Fruit fly (Drosophila melanogaster) whole organism, embryonic: ENCODE data around the gene mRpS31.

ENCODE experiments used
- Ada2b ChIP-seq: fragments of 200-800 bp; sonication (Bioruptor generic); IDR thresholded peaks from 2 replicates; pipeline ENCODE4 v1.3.6; 2022; ENCODE audit warnings: missing biosample characterization, missing genetic modification characterization
- Asciz ChIP-seq: fragments of 200-800 bp; sonication (Bioruptor generic); optimal IDR thresholded peaks from 2 replicates; lab custom pipeline; 2017; ENCODE audit warnings: missing biosample characterization, mild to moderate bottlenecking, missing genetic modification characterization, missing genetic modification reagents
- B-H1 ChIP-seq: fragments of 200-800 bp; sonication (Bioruptor generic); IDR thresholded peaks from 3 replicates; pipeline ENCODE4 v1.3.6; 2022; ENCODE audit warnings: missing biosample characterization, missing genetic modification characterization
- CG10209 ChIP-seq: fragments of 200-800 bp; sonication (Bioruptor generic); optimal IDR thresholded peaks from 3 replicates; lab custom pipeline; 2017; ENCODE audit warnings: missing biosample characterization, mild to moderate bottlenecking, missing genetic modification characterization, missing genetic modification reagents
- CG10267 ChIP-seq: fragments of 200-800 bp; sonication (Bioruptor generic); optimal IDR thresholded peaks from 2 replicates; lab custom pipeline; 2018; ENCODE audit warnings: missing biosample characterization, mild to moderate bottlenecking, missing genetic modification characterization, moderate library complexity
- CG10366 ChIP-seq: fragments of 200-800 bp; sonication (Bioruptor generic); IDR thresholded peaks from 2 replicates; pipeline ENCODE4 v1.3.6; 2022; ENCODE audit warnings: missing biosample characterization, missing genetic modification characterization
- CG10959 ChIP-seq: fragments of 200-800 bp; sonication (Bioruptor generic); IDR thresholded peaks from 2 replicates; pipeline ENCODE4 v1.3.6; 2022; ENCODE audit warnings: missing biosample characterization, missing genetic modification characterization
- CG11504 ChIP-seq: fragments of 200-800 bp; sonication (Bioruptor generic); optimal IDR thresholded peaks from 3 replicates; lab custom pipeline; 2019; ENCODE audit warnings: missing biosample characterization, mild to moderate bottlenecking, missing genetic modification characterization, moderate library complexity
- CG12104 ChIP-seq: fragments of 200-800 bp; sonication (Bioruptor generic); optimal IDR thresholded peaks from 3 replicates; lab custom pipeline; 2016; ENCODE audit warnings: missing biosample characterization, missing genetic modification characterization
- CG12299 ChIP-seq: fragments of 200-800 bp; sonication (Bioruptor generic); optimal IDR thresholded peaks from 2 replicates; lab custom pipeline; 2018; ENCODE audit warnings: missing biosample characterization, mild to moderate bottlenecking, missing genetic modification characterization
- CG13894 ChIP-seq: fragments of 200-800 bp; sonication (Bioruptor generic); optimal IDR thresholded peaks from 3 replicates; lab custom pipeline; 2018; ENCODE audit warnings: missing biosample characterization, mild to moderate bottlenecking, missing genetic modification characterization, moderate library complexity
- CG15601 ChIP-seq: fragments of 200-800 bp; sonication (Bioruptor generic); optimal IDR thresholded peaks from 3 replicates; lab custom pipeline; 2019; ENCODE audit warnings: missing biosample characterization, mild to moderate bottlenecking, missing genetic modification characterization, moderate library complexity
- CG15696 ChIP-seq: fragments of 200-800 bp; sonication (Bioruptor generic); optimal IDR thresholded peaks from 2 replicates; lab custom pipeline; 2019; ENCODE audit warnings: missing biosample characterization, mild to moderate bottlenecking, missing genetic modification characterization, moderate library complexity
- CG17328 ChIP-seq: fragments of 200-800 bp; sonication (Bioruptor generic); IDR thresholded peaks from 2 replicates; pipeline ENCODE4 v1.3.6; 2022; ENCODE audit warnings: missing biosample characterization, missing genetic modification characterization
- CG17359 ChIP-seq: fragments of 200-800 bp; sonication (Bioruptor generic); optimal IDR thresholded peaks from 3 replicates; lab custom pipeline; 2018; ENCODE audit warnings: missing biosample characterization, mild to moderate bottlenecking, missing genetic modification characterization, moderate library complexity
- CG17385 ChIP-seq: fragments of 200-800 bp; sonication (Bioruptor generic); optimal IDR thresholded peaks from 3 replicates; lab custom pipeline; 2018; ENCODE audit warnings: missing biosample characterization, mild to moderate bottlenecking, missing genetic modification characterization
- CG17612 ChIP-seq: fragments of 200-800 bp; sonication (Bioruptor generic); IDR thresholded peaks from 2 replicates; pipeline ENCODE4 v1.3.6; 2022; ENCODE audit warnings: missing biosample characterization, missing genetic modification characterization
- CG18262 ChIP-seq: fragments of 200-800 bp; optimal IDR thresholded peaks from 3 replicates; lab custom pipeline; 2019; ENCODE audit warnings: missing biosample characterization, mild to moderate bottlenecking, missing genetic modification characterization, moderate library complexity
- CG18764 ChIP-seq: fragments of 200-800 bp; sonication (Bioruptor generic); optimal IDR thresholded peaks from 3 replicates; lab custom pipeline; 2016; ENCODE audit warnings: missing biosample characterization, missing genetic modification characterization
- CG2712 ChIP-seq: fragments of 200-800 bp; optimal IDR thresholded peaks from 3 replicates; lab custom pipeline; 2019; ENCODE audit warnings: missing biosample characterization, mild to moderate bottlenecking, missing genetic modification characterization, moderate library complexity
- CG31441 ChIP-seq: fragments of 200-800 bp; sonication (Bioruptor generic); IDR thresholded peaks from 2 replicates; pipeline ENCODE4 v1.3.6; 2022; ENCODE audit warnings: missing biosample characterization, missing genetic modification characterization
- CG32767 ChIP-seq: fragments of 200-800 bp; sonication (Bioruptor generic); IDR thresholded peaks from 2 replicates; pipeline ENCODE4 v1.3.6; 2022; ENCODE audit warnings: missing biosample characterization, missing genetic modification characterization
- CG3281 ChIP-seq: fragments of 200-800 bp; sonication (Bioruptor generic); optimal IDR thresholded peaks from 3 replicates; lab custom pipeline; 2017; ENCODE audit warnings: missing biosample characterization, mild to moderate bottlenecking, missing genetic modification characterization
- CG4730 ChIP-seq: fragments of 200-800 bp; sonication (Bioruptor generic); IDR thresholded peaks from 2 replicates; pipeline ENCODE4 v1.3.6; 2022; ENCODE audit warnings: missing biosample characterization, missing genetic modification characterization
- CG4854 ChIP-seq: fragments of 200-800 bp; sonication (Bioruptor generic); optimal IDR thresholded peaks from 2 replicates; lab custom pipeline; 2016; ENCODE audit warnings: missing biosample characterization, missing genetic modification characterization, inconsistent platforms
- CG7745 ChIP-seq: fragments of 200-800 bp; sonication (Bioruptor generic); optimal IDR thresholded peaks from 2 replicates; lab custom pipeline; 2018; ENCODE audit warnings: missing biosample characterization, mild to moderate bottlenecking, missing genetic modification characterization, moderate library complexity
- CG7839 ChIP-seq: fragments of 200-800 bp; sonication (Bioruptor generic); optimal IDR thresholded peaks from 3 replicates; lab custom pipeline; 2018; ENCODE audit warnings: missing biosample characterization, mild to moderate bottlenecking, missing genetic modification characterization, moderate library complexity
- CG8281 ChIP-seq: fragments of 200-800 bp; sonication (Bioruptor generic); optimal IDR thresholded peaks from 2 replicates; lab custom pipeline; 2018; ENCODE audit warnings: missing biosample characterization, mild to moderate bottlenecking, missing genetic modification characterization, moderate library complexity
- CG8924 ChIP-seq: fragments of 200-800 bp; optimal IDR thresholded peaks from 3 replicates; lab custom pipeline; 2019; ENCODE audit warnings: missing biosample characterization, mild to moderate bottlenecking, missing genetic modification characterization, moderate library complexity
- Dbx ChIP-seq: fragments of 200-800 bp; sonication (Bioruptor generic); IDR thresholded peaks from 3 replicates; pipeline ENCODE4 v1.3.6; 2022; ENCODE audit warnings: missing biosample characterization, missing genetic modification characterization
- Drgx ChIP-seq: fragments of 200-800 bp; sonication (Bioruptor generic); IDR thresholded peaks from 2 replicates; pipeline ENCODE4 v1.3.6; 2022; ENCODE audit warnings: missing biosample characterization, missing genetic modification characterization
- Fer1 ChIP-seq: fragments of 200-800 bp; sonication (Bioruptor generic); optimal IDR thresholded peaks from 2 replicates; lab custom pipeline; 2017; ENCODE audit warnings: missing biosample characterization, mild to moderate bottlenecking, missing genetic modification characterization
- Fer3 ChIP-seq: fragments of 200-800 bp; sonication (Bioruptor generic); optimal IDR thresholded peaks from 2 replicates; lab custom pipeline; 2018; ENCODE audit warnings: missing biosample characterization, mild to moderate bottlenecking, missing genetic modification characterization, moderate library complexity
- Nf-YC ChIP-seq: fragments of 200-800 bp; optimal IDR thresholded peaks from 3 replicates; lab custom pipeline; 2019; ENCODE audit warnings: missing biosample characterization, mild to moderate bottlenecking, missing genetic modification characterization, moderate library complexity
- Rfx ChIP-seq: fragments of 200-800 bp; sonication (Bioruptor generic); IDR thresholded peaks from 2 replicates; pipeline ENCODE4 v1.3.6; 2022; ENCODE audit warnings: missing biosample characterization, missing genetic modification characterization
- ap ChIP-seq: fragments of 200-800 bp; sonication (Bioruptor generic); IDR thresholded peaks from 2 replicates; pipeline ENCODE4 v1.3.6; 2022; ENCODE audit warnings: missing biosample characterization, missing genetic modification characterization
- bab2 ChIP-seq: fragments of 200-800 bp; sonication (Bioruptor generic); optimal IDR thresholded peaks from 2 replicates; lab custom pipeline; 2016; ENCODE audit warnings: missing biosample characterization, missing genetic modification characterization
- bcd ChIP-seq: fragments of 200-800 bp; sonication (Bioruptor generic); optimal IDR thresholded peaks from 2 replicates; lab custom pipeline; 2017; ENCODE audit warnings: missing biosample characterization, mild to moderate bottlenecking, missing genetic modification characterization
- cato ChIP-seq: fragments of 200-800 bp; sonication (Bioruptor generic); optimal IDR thresholded peaks from 2 replicates; lab custom pipeline; 2016; ENCODE audit warnings: missing biosample characterization, missing genetic modification characterization, borderline replicate concordance
- ems ChIP-seq: fragments of 200-800 bp; sonication (Bioruptor generic); optimal IDR thresholded peaks from 3 replicates; lab custom pipeline; 2016; ENCODE audit warnings: missing biosample characterization, missing genetic modification characterization
- hbn ChIP-seq: fragments of 200-800 bp; sonication (Bioruptor generic); IDR thresholded peaks from 2 replicates; pipeline ENCODE4 v1.3.6; 2022; ENCODE audit warnings: missing biosample characterization, missing genetic modification characterization; ENCODE audit not compliant: partially characterized antibody
- jigr1 ChIP-seq: fragments of 200-800 bp; sonication (Bioruptor generic); IDR thresholded peaks from 3 replicates; pipeline ENCODE4 v1.3.6; 2022; ENCODE audit warnings: missing biosample characterization, missing genetic modification characterization
- lilli ChIP-seq: fragments of 200-800 bp; sonication (Bioruptor generic); optimal IDR thresholded peaks from 3 replicates; lab custom pipeline; 2016; ENCODE audit warnings: missing biosample characterization, missing genetic modification characterization
- onecut ChIP-seq: fragments of 200-800 bp; sonication (Bioruptor generic); IDR thresholded peaks from 2 replicates; pipeline ENCODE4 v1.3.6; 2022; ENCODE audit warnings: missing biosample characterization, missing genetic modification characterization
- pan ChIP-seq, 4 experiments: fragments of >200 bp in 3 of 4; fragments of 200-800 bp in 1 of 4; sonication (Bioruptor generic) in 1 of 4; optimal IDR thresholded peaks in 3 of 4; IDR thresholded peaks in 1 of 4; 2 replicates each; pipeline versions ENCODE4 v1.3.6 to Lab custom; 2017 to 2022; ENCODE audit warnings: missing biosample characterization in 2 of 4, missing genetic modification characterization in 2 of 4, mixed read lengths in 1 of 4
- ranshi ChIP-seq: fragments of 200-800 bp; sonication (Bioruptor generic); IDR thresholded peaks from 2 replicates; pipeline ENCODE4 v1.3.6; 2022; ENCODE audit warnings: missing biosample characterization, missing genetic modification characterization
- sisA ChIP-seq: fragments of 200-800 bp; sonication (Bioruptor generic); IDR thresholded peaks from 2 replicates; pipeline ENCODE4 v1.3.6; 2022; ENCODE audit warnings: missing biosample characterization, missing genetic modification characterization
- unpg ChIP-seq: fragments of 200-800 bp; sonication (Bioruptor generic); optimal IDR thresholded peaks from 3 replicates; lab custom pipeline; 2018; ENCODE audit warnings: missing biosample characterization, mild to moderate bottlenecking, missing genetic modification characterization, moderate library complexity
- zf30C ChIP-seq: fragments of 200-800 bp; sonication (Bioruptor generic); optimal IDR thresholded peaks from 3 replicates; lab custom pipeline; 2018; ENCODE audit warnings: missing biosample characterization, mild to moderate bottlenecking, missing genetic modification characterization

Gene mRpS31

DNA sequence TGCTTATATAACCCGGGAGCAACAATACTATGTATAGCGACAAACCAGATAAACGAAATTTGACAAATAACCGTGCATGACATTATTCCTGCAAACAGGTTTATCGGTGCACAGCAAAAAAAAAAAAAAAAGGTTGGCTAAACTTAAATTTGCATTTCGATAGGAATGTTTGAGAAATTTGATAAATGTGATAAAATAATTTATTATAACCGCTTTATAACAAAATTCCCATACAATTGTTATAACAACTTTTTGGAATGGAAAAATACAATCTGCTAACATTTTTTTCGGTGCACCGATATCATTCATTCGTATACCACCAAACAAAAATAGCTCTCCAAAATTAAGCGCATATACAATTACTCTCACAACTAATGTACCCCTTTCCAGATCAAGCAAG lies 27.4 kb upstream of the mRpS31 start (continued):
- TF ChIP-seq onecut (GFP tag; lab: Robert Waterston, UW) (0 out of 2 replicates have a peak, but pooled peaks have one; percentile 8), CG12104 (GFP tag; lab: Kevin White, UChicago) (peak; percentile 12), CG17359 (tag; lab: Kevin White, UChicago) (peak; percentile 71), Rfx (peak; percentile 79), CG10267 (peak; percentile 23), cato (no peak), CG18262 (tag; lab: Kevin White, UChicago) (peak; percentile 66), CG17385 (GFP tag; lab: Kevin White, UChicago) (peak; percentile 32), zf30C (GFP tag; lab: Kevin White, UChicago) (peak; percentile 38), hbn (GFP tag; lab: Robert Waterston, UW) (no peak), Fer3 (peak; percentile 69), CG10209 (GFP tag; lab: Kevin White, UChicago) (peak; percentile 28), CG8281 (tag; lab: Kevin White, UChicago) (no peak), CG15601 (tag; lab: Kevin White, UChicago) (no peak), Asciz (GFP tag; lab: Kevin White, UChicago) (peak; percentile 56), Dbx (GFP tag; lab: Robert Waterston, UW) (peak; percentile 58; the same call in 1 of the 3 replicates), bcd (GFP tag; lab: Kevin White, UChicago) (peak; percentile 39), pan (optimal IDR thresholded peaks at IDR 0.05; lab: Kevin White, UChicago) (no peak), pan (GFP tag; optimal IDR thresholded peaks at IDR 0.05 in 1 of 2, IDR thresholded peaks at IDR 0.05 in 1 of 2) (peak in 1 of 2 experiments; percentile 84), CG17328 (GFP tag; lab: Robert Waterston, UW) (peak; percentile 46; the same call in 1 of the 2 replicates), lilli (peak; percentile 47), CG7839 (tag; lab: Kevin White, UChicago) (peak; percentile 75), CG10959 (GFP tag; lab: Robert Waterston, UW) (no peak), Nf-YC (peak; percentile 11), bab2 (peak; percentile 31), CG15696 (no peak), CG31441 (GFP tag; lab: Robert Waterston, UW) (peak; percentile 82), CG17612 (GFP tag; lab: Robert Waterston, UW) (peak; percentile 46; the same call in 1 of the 2 replicates), CG13894 (tag; lab: Kevin White, UChicago) (peak; percentile 12), CG11504 (peak; percentile 72), CG12299 (tag; lab: Kevin White, UChicago) (no peak), CG10366 (GFP tag; lab: Robert Waterston, UW) (0 out of 2 replicates have a peak, but pooled peaks have one; percentile 42), ranshi (GFP tag; lab: Robert Waterston, UW) (peak; percentile 45; the same call in 1 of the 2 replicates), CG7745 (tag; lab: Kevin White, UChicago) (no peak), ems (GFP tag; lab: Kevin White, UChicago) (peak; percentile 21), CG4730 (GFP tag; lab: Robert Waterston, UW) (peak; percentile 72), CG8924 (tag; lab: Kevin White, UChicago) (peak; percentile 41), CG2712 (tag; lab: Kevin White, UChicago) (peak; percentile 68), CG18764 (peak; percentile 10), Drgx (peak; percentile 55), Fer1 (GFP tag; lab: Kevin White, UChicago) (peak; percentile 68), CG32767 (GFP tag; lab: Robert Waterston, UW) (peak; percentile 18; the same call in 1 of the 2 replicates), CG3281 (GFP tag; lab: Kevin White, UChicago) (peak; percentile 35), sisA (GFP tag; lab: Robert Waterston, UW) (peak; percentile 42), unpg (GFP tag; lab: Kevin White, UChicago) (peak; percentile 39), CG4854 (GFP tag; lab: Kevin White, UChicago) (no peak), ap (GFP tag; lab: Robert Waterston, UW) (no peak), Ada2b (GFP tag; lab: Robert Waterston, UW) (peak; percentile 66), jigr1 (GFP tag; lab: Robert Waterston, UW) (peak; percentile 36; the same call in 2 of the 3 replicates), B-H1 (GFP tag; lab: Robert Waterston, UW) (peak; percentile 40; the same call in 1 of the 3 replicates)
